Worm (Caenorhabditis elegans) whole organism, mixed stage, embryonic: ENCODE results near the gene K09E9.4.

Source experiments
- lin-13 ChIP-seq: fragments of 150-350 bp; optimal IDR thresholded peaks from 2 replicates; lab custom pipeline; 2014; ENCODE audit warnings: missing biosample characterization, missing genetic modification characterization
- nhr-237 ChIP-seq: fragments of 150-350 bp; optimal IDR thresholded peaks from 2 replicates; lab custom pipeline; 2014; ENCODE audit warnings: missing biosample characterization, missing genetic modification characterization
- nhr-76 ChIP-seq: sonication (generic microtip); optimal IDR thresholded peaks from 2 replicates; lab custom pipeline; 2017; ENCODE audit warnings: missing biosample characterization, missing genetic modification characterization
- snpc-4 ChIP-seq: fragments of 150-350 bp; optimal IDR thresholded peaks from 2 replicates; lab custom pipeline; 2014; ENCODE audit warnings: missing biosample characterization, missing genetic modification characterization
- unc-120 ChIP-seq: sonication (generic microtip); optimal IDR thresholded peaks from 2 replicates; lab custom pipeline; 2017; ENCODE audit warnings: missing genetic modification characterization, missing compliant biosample characterization; ENCODE audit not compliant: poor library complexity, severe bottlenecking
- unc-39 ChIP-seq: fragments of 150-350 bp; optimal IDR thresholded peaks from 2 replicates; lab custom pipeline; 2014; ENCODE audit warnings: missing biosample characterization, missing genetic modification characterization

DNA sequence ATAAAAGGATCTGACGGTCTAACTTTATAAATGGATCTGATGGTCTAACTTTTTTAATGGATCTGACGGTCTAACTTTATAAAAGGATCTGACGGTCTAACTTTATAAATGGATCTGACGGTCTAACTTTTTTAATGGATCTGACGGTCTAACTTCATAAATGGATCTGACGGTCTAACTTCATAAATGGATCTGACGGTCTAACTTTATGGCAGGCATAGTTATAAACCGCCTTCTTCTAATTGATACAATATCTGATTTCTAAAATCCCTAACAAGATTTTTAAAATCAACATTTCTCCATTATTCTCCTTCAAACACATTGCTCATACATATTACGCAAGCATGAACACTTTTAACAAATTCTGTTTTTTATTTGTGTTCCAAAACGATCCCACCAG is 33.2 kb downstream of the K09E9.4 start, which contains the start of gene K09A9.8:
- no peak for TF ChIP-seq nhr-237 (tag; lab: Kevin White, UChicago)
- TF ChIP-seq nhr-76 (tag; lab: Kevin White, UChicago): no peak
- no peak for TF ChIP-seq snpc-4 (tag; lab: Kevin White, UChicago)
- TF ChIP-seq unc-39 (tag; lab: Kevin White, UChicago): no peak
- TF ChIP-seq lin-13: no peak
- no peak for TF ChIP-seq unc-120 (tag; lab: Kevin White, UChicago)
